Fruit fly (Drosophila melanogaster): ENCODE results near the gene Osi2.

The Osi2 gene

dm6 chr3R:6203000-6203399, 6.2 kb upstream of the Osi2 start:
- TF ChIP-seq Myc (optimal IDR thresholded peaks at IDR 0.05) = no peak
- no peak for TF ChIP-seq Abd-B (GFP tag; optimal IDR thresholded peaks at IDR 0.05)
- TF ChIP-seq woc (GFP tag; optimal IDR thresholded peaks at IDR 0.05) = no peak
- TF ChIP-seq usp (GFP tag; optimal IDR thresholded peaks at IDR 0.05) = no peak
- TF ChIP-seq rgr (GFP tag; optimal IDR thresholded peaks at IDR 0.05) = no peak
- TF ChIP-seq Hr83 (GFP tag; optimal IDR thresholded peaks at IDR 0.05; ENCODE audit: poor library complexity, severe bottlenecking) = no peak
- no peak for TF ChIP-seq Mio (GFP tag; optimal IDR thresholded peaks at IDR 0.05)
- TF ChIP-seq h (GFP tag; optimal IDR thresholded peaks at IDR 0.05) = no peak
- no peak for TF ChIP-seq CG9705 (GFP tag; optimal IDR thresholded peaks at IDR 0.05)
- TF ChIP-seq foxo (GFP tag; optimal IDR thresholded peaks at IDR 0.05) = no peak
- no peak for TF ChIP-seq br (GFP tag; optimal IDR thresholded peaks at IDR 0.05)
- no peak for TF ChIP-seq dl (GFP tag; optimal IDR thresholded peaks at IDR 0.05; ENCODE audit: insufficient read depth in 1 of 2, partially characterized antibody in 2 of 2)
- TF ChIP-seq pan (optimal IDR thresholded peaks at IDR 0.05) = no peak
- no peak for TF ChIP-seq dsf (GFP tag; optimal IDR thresholded peaks at IDR 0.05; ENCODE audit: borderline replicate concordance)
- no peak for TF ChIP-seq Dfd (GFP tag; optimal IDR thresholded peaks at IDR 0.05)
- no peak for TF ChIP-seq fru (GFP tag; optimal IDR thresholded peaks at IDR 0.05)
- TF ChIP-seq CrebA (GFP tag; optimal IDR thresholded peaks at IDR 0.05; ENCODE audit: borderline replicate concordance) = no peak
- TF ChIP-seq dmrt93B (GFP tag; optimal IDR thresholded peaks at IDR 0.05) = no peak
- no peak for TF ChIP-seq CG32264 (GFP tag; optimal IDR thresholded peaks at IDR 0.05)
- no peak for TF ChIP-seq Sp1 (GFP tag; optimal IDR thresholded peaks at IDR 0.05)

- TF ChIP-seq Sp1 (GFP tag; optimal IDR thresholded peaks at IDR 0.05) = no peak
- TF ChIP-seq sv (GFP tag; optimal IDR thresholded peaks at IDR 0.05) = no peak
- peak; percentile 24 for TF ChIP-seq Vsx2 (GFP tag; optimal IDR thresholded peaks at IDR 0.05; ENCODE audit: partially characterized antibody)
- no peak for TF ChIP-seq psq (GFP tag; optimal IDR thresholded peaks at IDR 0.05)
- peak; percentile 36 for TF ChIP-seq rgr (GFP tag; optimal IDR thresholded peaks at IDR 0.05)
- TF ChIP-seq jim (GFP tag; optimal IDR thresholded peaks at IDR 0.05) = no peak
- no peak for TF ChIP-seq CrebA (GFP tag; optimal IDR thresholded peaks at IDR 0.05; ENCODE audit: borderline replicate concordance)
- no peak for TF ChIP-seq Hr78 (GFP tag; optimal IDR thresholded peaks at IDR 0.05)
- no peak for TF ChIP-seq foxo (GFP tag; optimal IDR thresholded peaks at IDR 0.05)
- TF ChIP-seq fru (GFP tag; optimal IDR thresholded peaks at IDR 0.05) = peak; percentile 14
- TF ChIP-seq Abd-B (GFP tag; optimal IDR thresholded peaks at IDR 0.05) = no peak
- no peak for TF ChIP-seq CG9705 (GFP tag; optimal IDR thresholded peaks at IDR 0.05)
- no peak for TF ChIP-seq dsf (GFP tag; optimal IDR thresholded peaks at IDR 0.05; ENCODE audit: borderline replicate concordance)
- TF ChIP-seq tai (GFP tag; optimal IDR thresholded peaks at IDR 0.05) = no peak
- TF ChIP-seq HLH106 (tag; optimal IDR thresholded peaks at IDR 0.05) = peak; percentile 17
- TF ChIP-seq brk (GFP tag; optimal IDR thresholded peaks at IDR 0.05) = no peak
- TF ChIP-seq usp (GFP tag; optimal IDR thresholded peaks at IDR 0.05) = no peak
- no peak for TF ChIP-seq Dif (GFP tag; optimal IDR thresholded peaks at IDR 0.05; ENCODE audit: partially characterized antibody)
- TF ChIP-seq Hnf4 (GFP tag; optimal IDR thresholded peaks at IDR 0.05) = no peak
- no peak for TF ChIP-seq lola (GFP tag; optimal IDR thresholded peaks at IDR 0.05)
- TF ChIP-seq CG32264 (GFP tag; optimal IDR thresholded peaks at IDR 0.05) = no peak
- TF ChIP-seq OdsH (GFP tag; optimal IDR thresholded peaks at IDR 0.05) = no peak
- TF ChIP-seq Dfd (GFP tag; optimal IDR thresholded peaks at IDR 0.05) = no peak
- TF ChIP-seq Rel (GFP tag; optimal IDR thresholded peaks at IDR 0.05) = no peak
- TF ChIP-seq Rel (tag; optimal IDR thresholded peaks at IDR 0.05) = no peak
- TF ChIP-seq Mio (GFP tag; optimal IDR thresholded peaks at IDR 0.05) = no peak
- peak; percentile 19 for TF ChIP-seq h (GFP tag; optimal IDR thresholded peaks at IDR 0.05)
- no peak for TF ChIP-seq sage (GFP tag; optimal IDR thresholded peaks at IDR 0.05)
- no peak for TF ChIP-seq Jra (GFP tag; optimal IDR thresholded peaks at IDR 0.05)
- TF ChIP-seq dmrt93B (GFP tag; optimal IDR thresholded peaks at IDR 0.05) = no peak
- no peak for TF ChIP-seq pan (optimal IDR thresholded peaks at IDR 0.05)
- no peak for TF ChIP-seq dl (GFP tag; optimal IDR thresholded peaks at IDR 0.05; ENCODE audit: insufficient read depth in 1 of 2, partially characterized antibody in 2 of 2)
- TF ChIP-seq N (GFP tag; optimal IDR thresholded peaks at IDR 0.05) = peak; percentile 40
- no peak for TF ChIP-seq br (GFP tag; optimal IDR thresholded peaks at IDR 0.05)
- TF ChIP-seq GATAd (GFP tag; optimal IDR thresholded peaks at IDR 0.05) = no peak
- TF ChIP-seq ey (GFP tag; optimal IDR thresholded peaks at IDR 0.05) = peak; percentile 37
- peak; percentile 44 for TF ChIP-seq Myc (optimal IDR thresholded peaks at IDR 0.05)
- TF ChIP-seq woc (GFP tag; optimal IDR thresholded peaks at IDR 0.05) = peak; percentile 60
- no peak for TF ChIP-seq Hr83 (GFP tag; optimal IDR thresholded peaks at IDR 0.05; ENCODE audit: poor library complexity, severe bottlenecking)
These were observed 1.3 kb downstream of the Osi2 start for dm6 chr3R:6210266-6211040.
